Worm (Caenorhabditis elegans): Measurements from ENCODE around the gene Y22D7AR.2.

The Y22D7AR.2 gene

DNA sequence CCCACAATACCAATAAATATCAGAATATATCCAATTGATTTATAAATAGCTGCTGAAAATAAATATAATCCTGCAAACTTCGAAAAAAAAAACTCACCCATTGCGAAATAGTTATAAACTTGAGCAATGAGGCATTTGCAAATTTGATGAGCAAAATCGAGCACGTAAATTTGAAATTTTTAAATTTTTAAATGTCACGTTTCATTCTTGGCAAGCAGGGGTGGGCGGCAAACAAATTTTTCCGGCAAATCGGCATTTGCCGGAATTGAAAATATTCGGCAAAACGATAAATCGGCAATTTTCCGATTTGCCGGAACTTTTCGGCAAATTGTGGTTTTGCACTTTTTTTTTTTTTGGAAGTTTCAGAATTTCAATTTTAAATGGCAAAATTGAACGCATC lies 15.8 kb upstream of the Y22D7AR.2 start, which contains the start of gene Y22D7AR.14:
Gene Y22D7AR.14, minus strand, starts transcription at position 101 of the 400 bp plus-strand sequence.
- TF ChIP-seq ceh-14 (tag; optimal IDR thresholded peaks at IDR 0.05) (no peak), mec-3 (tag; optimal IDR thresholded peaks at IDR 0.05; ENCODE audit: borderline replicate concordance) (no peak), K09A11.1 (tag; optimal IDR thresholded peaks at IDR 0.05; ENCODE audit: insufficient read depth) (no peak), fax-1 (tag; optimal IDR thresholded peaks at IDR 0.05) (no peak), pqm-1 (tag; optimal IDR thresholded peaks at IDR 0.05) (no peak), tbx-7 (tag; optimal IDR thresholded peaks at IDR 0.05) (no peak)

DNA sequence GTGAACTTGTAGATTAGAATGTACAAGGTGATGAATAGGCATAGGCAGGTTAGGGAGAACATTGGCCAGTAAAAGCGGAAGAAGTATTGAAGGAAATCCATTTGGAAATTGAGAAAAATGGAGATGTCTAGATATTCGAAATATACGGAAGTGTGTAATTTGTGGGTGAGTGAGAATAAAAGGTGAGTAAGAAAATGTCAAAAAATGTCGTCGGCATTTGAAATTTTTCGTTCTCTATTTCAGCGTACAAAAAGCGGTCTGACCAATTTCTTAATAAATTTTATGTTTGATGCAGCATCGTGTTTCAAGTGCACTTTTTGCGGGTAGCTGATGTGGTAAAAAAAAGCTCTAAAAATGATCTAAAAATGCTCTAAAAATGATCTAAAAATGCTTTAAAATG lies 10.7 kb upstream of the Y22D7AR.2 start, which contains the start of gene srd-64:
Gene srd-64, minus strand, starts transcription at position 101 of the 400 bp plus-strand sequence.
- TF ChIP-seq mec-3 (tag; optimal IDR thresholded peaks at IDR 0.05; ENCODE audit: borderline replicate concordance), result no peak
- no peak for TF ChIP-seq F13H6.1 (tag; optimal IDR thresholded peaks at IDR 0.05)
- TF ChIP-seq ceh-14 (tag; optimal IDR thresholded peaks at IDR 0.05), result no peak
- TF ChIP-seq ceh-2 (tag; optimal IDR thresholded peaks at IDR 0.05), result no peak
- TF ChIP-seq unc-86 (tag; optimal IDR thresholded peaks at IDR 0.05), result no peak
- TF ChIP-seq ama-1 (optimal IDR thresholded peaks at IDR 0.05), result no peak
- no peak for TF ChIP-seq C08G9.2 (tag; optimal IDR thresholded peaks at IDR 0.05)
- TF ChIP-seq ceh-19 (GFP tag; optimal IDR thresholded peaks at IDR 0.05), result no peak

DNA sequence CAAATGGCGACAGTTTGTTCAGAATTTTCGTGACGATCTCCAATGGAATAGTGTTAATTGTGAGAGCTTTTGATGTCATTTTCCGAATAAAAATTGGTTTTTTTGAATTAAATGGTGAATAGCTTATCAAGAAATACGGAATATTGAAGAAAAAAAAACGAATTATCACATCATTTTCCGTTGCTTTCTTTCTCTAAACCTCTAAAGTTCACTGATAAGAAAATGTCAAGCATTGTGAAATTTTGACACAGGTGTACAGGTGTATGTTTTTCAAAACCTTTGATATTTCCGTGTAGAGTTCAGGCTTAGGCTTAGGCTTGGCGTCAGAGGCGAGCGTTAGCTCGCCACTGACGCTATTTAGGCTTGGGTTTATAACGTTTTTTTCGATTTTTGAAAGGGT lies 6.9 kb upstream of the Y22D7AR.2 start, which contains the start of gene fbxa-74:
Gene fbxa-74, minus strand, starts transcription at position 145 of the 400 bp plus-strand sequence.
- TF ChIP-seq pros-1 (tag; optimal IDR thresholded peaks at IDR 0.05) (no peak), ahr-1 (tag; optimal IDR thresholded peaks at IDR 0.05) (no peak), T23F11.4 (GFP tag; optimal IDR thresholded peaks at IDR 0.05) (no peak), C38D4.7 (GFP tag; optimal IDR thresholded peaks at IDR 0.05) (no peak), pax-1 (tag; optimal IDR thresholded peaks at IDR 0.05) (no peak), sdc-2 (tag; optimal IDR thresholded peaks at IDR 0.05) (no peak), ceh-14 (tag; optimal IDR thresholded peaks at IDR 0.05) (no peak), eyg-1 (tag; optimal IDR thresholded peaks at IDR 0.05) (no peak), tbx-2 (tag; optimal IDR thresholded peaks at IDR 0.05) (no peak), mec-3 (tag; optimal IDR thresholded peaks at IDR 0.05; ENCODE audit: borderline replicate concordance) (no peak), ama-1 (optimal IDR thresholded peaks at IDR 0.05) (no peak), hlh-15 (tag; optimal IDR thresholded peaks at IDR 0.05) (no peak)

DNA sequence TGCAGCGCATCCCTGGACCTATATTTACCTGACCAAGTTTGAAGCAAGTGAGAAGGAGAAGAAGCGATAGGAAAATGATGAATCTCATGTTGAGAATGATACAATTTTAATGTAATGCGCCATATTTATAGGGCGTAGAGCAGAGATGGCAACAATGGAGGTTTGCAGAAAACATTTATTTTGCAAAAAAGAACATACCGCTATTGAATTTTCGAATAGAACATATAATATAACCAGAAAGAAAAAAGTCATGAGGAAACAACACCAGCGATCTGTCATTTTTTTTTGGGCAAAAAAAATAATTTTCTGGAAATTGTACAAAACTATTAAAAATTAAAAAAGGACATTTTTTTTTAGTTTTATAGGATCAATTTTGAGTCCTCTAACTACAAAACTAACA lies 3.4 kb upstream of the Y22D7AR.2 start, which contains the start of gene spex-3:
Gene spex-3, minus strand, starts transcription at position 101 of the 400 bp plus-strand sequence.
- TF ChIP-seq eyg-1 (tag; optimal IDR thresholded peaks at IDR 0.05) (no peak), unc-86 (tag; optimal IDR thresholded peaks at IDR 0.05) (no peak), sox-2 (GFP tag; IDR thresholded peaks at IDR 0.05) (no peak), fkh-10 (GFP tag; optimal IDR thresholded peaks at IDR 0.05) (no peak), syd-9 (tag; optimal IDR thresholded peaks at IDR 0.05) (no peak), sdc-2 (tag; optimal IDR thresholded peaks at IDR 0.05) (no peak), ceh-9 (tag; optimal IDR thresholded peaks at IDR 0.05) (no peak), npax-4 (tag; optimal IDR thresholded peaks at IDR 0.05) (no peak), ceh-31 (tag; optimal IDR thresholded peaks at IDR 0.05) (no peak), dmd-4 (tag; optimal IDR thresholded peaks at IDR 0.05; ENCODE audit: borderline replicate concordance) (no peak), pag-3 (tag; optimal IDR thresholded peaks at IDR 0.05; ENCODE audit: borderline replicate concordance) (no peak), odd-2 (tag; optimal IDR thresholded peaks at IDR 0.05) (no peak), hlh-30 (tag; optimal IDR thresholded peaks at IDR 0.05; ENCODE audit: insufficient read depth) (no peak), ztf-16 (tag; optimal IDR thresholded peaks at IDR 0.05) (no peak), T23F11.4 (GFP tag; optimal IDR thresholded peaks at IDR 0.05) (no peak), ceh-14 (tag; optimal IDR thresholded peaks at IDR 0.05) (no peak), ceh-2 (tag; optimal IDR thresholded peaks at IDR 0.05) (no peak), mec-3 (tag; optimal IDR thresholded peaks at IDR 0.05; ENCODE audit: borderline replicate concordance) (no peak)

DNA sequence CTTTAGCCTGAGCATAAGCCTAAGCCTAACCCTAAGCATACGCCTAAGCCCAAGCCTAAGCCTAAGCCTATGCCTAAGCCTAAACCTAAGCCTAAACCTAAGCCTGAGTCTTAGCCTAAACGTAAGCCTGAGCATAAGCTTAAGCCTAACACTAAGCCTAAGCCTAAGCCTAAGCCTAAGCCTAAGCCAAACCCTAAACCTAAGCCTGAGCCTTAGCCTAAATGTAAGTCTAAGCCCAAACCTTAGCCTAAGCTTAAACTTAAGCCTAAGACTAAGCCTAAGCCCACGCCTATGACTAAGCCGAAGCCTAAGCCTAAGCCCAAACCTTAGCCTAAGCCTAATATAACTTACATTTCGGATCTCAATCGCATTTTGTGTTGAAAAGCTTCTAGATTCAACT lies 1.7 kb upstream of the Y22D7AR.2 start:
- TF ChIP-seq ref-2 (tag; optimal IDR thresholded peaks at IDR 0.05) (no peak), unc-42 (tag; optimal IDR thresholded peaks at IDR 0.05) (no peak), dve-1 (tag; optimal IDR thresholded peaks at IDR 0.05) (peak; percentile 56), ceh-18 (tag; optimal IDR thresholded peaks at IDR 0.05) (no peak)

All from whole organism, late embryonic.